Worm (Caenorhabditis elegans) whole organism, mixed stage, embryonic: ENCODE results near the gene phat-6.

Experiments used
- M03D4.4 ChIP-seq: sonication (generic microtip); optimal IDR thresholded peaks from 2 replicates; lab custom pipeline; 2017; ENCODE audit warnings: mild to moderate bottlenecking, missing genetic modification characterization, missing compliant biosample characterization
- bed-3 ChIP-seq: fragments of 200-800 bp; sonication (Bioruptor generic); optimal IDR thresholded peaks from 3 replicates; lab custom pipeline; 2018; ENCODE audit warnings: mild to moderate bottlenecking, missing genetic modification characterization, moderate library complexity, missing compliant biosample characterization
- ceh-39 ChIP-seq: fragments of 150-350 bp; optimal IDR thresholded peaks from 2 replicates; lab custom pipeline; 2014; ENCODE audit warnings: missing biosample characterization, missing genetic modification characterization
- ceh-43 ChIP-seq: fragments of 200-800 bp; sonication (Bioruptor generic); optimal IDR thresholded peaks from 2 replicates; lab custom pipeline; 2018; ENCODE audit warnings: mild to moderate bottlenecking, missing genetic modification characterization, moderate library complexity, missing compliant biosample characterization
- ceh-83 ChIP-seq: fragments of 200-800 bp; sonication (Bioruptor generic); optimal IDR thresholded peaks from 2 replicates; lab custom pipeline; 2018; ENCODE audit warnings: mild to moderate bottlenecking, missing genetic modification characterization, missing compliant biosample characterization
- ces-1 ChIP-seq: fragments of 150-350 bp; optimal IDR thresholded peaks from 2 replicates; lab custom pipeline; 2014; ENCODE audit warnings: missing biosample characterization, missing genetic modification reagents, missing genetic modification characterization
- cnd-1 ChIP-seq: fragments of 200-800 bp; sonication (Bioruptor generic); optimal IDR thresholded peaks from 2 replicates; lab custom pipeline; 2018; ENCODE audit warnings: mild to moderate bottlenecking, missing genetic modification characterization, missing compliant biosample characterization
- drap-1 ChIP-seq: fragments of 200-800 bp; sonication (Bioruptor generic); optimal IDR thresholded peaks from 3 replicates; lab custom pipeline; 2018; ENCODE audit warnings: mild to moderate bottlenecking, missing genetic modification characterization, missing compliant biosample characterization
- elt-1 ChIP-seq: sonication (generic microtip); optimal IDR thresholded peaks from 2 replicates; lab custom pipeline; 2017; ENCODE audit warnings: missing genetic modification characterization, mild to moderate bottlenecking, missing compliant biosample characterization, antibody characterized with exemption, moderate library complexity, borderline replicate concordance; ENCODE audit not compliant: insufficient read depth
- elt-3 ChIP-seq: fragments of 150-350 bp; optimal IDR thresholded peaks from 2 replicates; lab custom pipeline; 2014; ENCODE audit warnings: missing biosample characterization, missing genetic modification characterization
- flh-1 ChIP-seq: fragments of 200-800 bp; sonication (Bioruptor generic); optimal IDR thresholded peaks from 2 replicates; lab custom pipeline; 2018; ENCODE audit warnings: mild to moderate bottlenecking, missing genetic modification characterization, moderate library complexity, missing compliant biosample characterization
- ham-2 ChIP-seq: fragments of 200-800 bp; sonication (Bioruptor generic); optimal IDR thresholded peaks from 2 replicates; lab custom pipeline; 2018; ENCODE audit warnings: mild to moderate bottlenecking, missing genetic modification characterization, missing compliant biosample characterization
- hlh-1 ChIP-seq: fragments of 150-350 bp; optimal IDR thresholded peaks from 2 replicates; lab custom pipeline; 2014; ENCODE audit warnings: missing biosample characterization, missing genetic modification reagents, missing genetic modification characterization
- lin-13 ChIP-seq: fragments of 150-350 bp; optimal IDR thresholded peaks from 2 replicates; lab custom pipeline; 2014; ENCODE audit warnings: missing biosample characterization, missing genetic modification characterization
- lin-32 ChIP-seq: fragments of 200-800 bp; sonication (Bioruptor generic); optimal IDR thresholded peaks from 2 replicates; lab custom pipeline; 2018; ENCODE audit warnings: mild to moderate bottlenecking, missing genetic modification characterization, missing compliant biosample characterization
- lsy-2 ChIP-seq: fragments of 150-350 bp; optimal IDR thresholded peaks from 2 replicates; lab custom pipeline; 2014; ENCODE audit warnings: missing biosample characterization, missing genetic modification characterization
- mab-5 ChIP-seq: fragments of 150-350 bp; optimal IDR thresholded peaks from 2 replicates; lab custom pipeline; 2014; ENCODE audit warnings: missing biosample characterization, missing genetic modification characterization
- mep-1 ChIP-seq: fragments of 150-350 bp; optimal IDR thresholded peaks from 2 replicates; lab custom pipeline; 2017; ENCODE audit warnings: missing biosample characterization, missing genetic modification reagents, missing genetic modification characterization, inconsistent platforms
- mls-2 ChIP-seq: sonication (generic microtip); optimal IDR thresholded peaks from 2 replicates; lab custom pipeline; 2016; ENCODE audit warnings: mild to moderate bottlenecking, missing genetic modification characterization, moderate library complexity, missing compliant biosample characterization
- nhr-12 ChIP-seq: fragments of 150-350 bp; optimal IDR thresholded peaks from 2 replicates; lab custom pipeline; 2014; ENCODE audit warnings: missing biosample characterization, missing genetic modification characterization
- nhr-237 ChIP-seq: fragments of 150-350 bp; optimal IDR thresholded peaks from 2 replicates; lab custom pipeline; 2014; ENCODE audit warnings: missing biosample characterization, missing genetic modification characterization
- nhr-28 ChIP-seq: fragments of 150-350 bp; optimal IDR thresholded peaks from 2 replicates; lab custom pipeline; 2014; ENCODE audit warnings: missing biosample characterization, missing genetic modification characterization
- nhr-76 ChIP-seq: sonication (generic microtip); optimal IDR thresholded peaks from 2 replicates; lab custom pipeline; 2017; ENCODE audit warnings: missing biosample characterization, missing genetic modification characterization
- pha-4 ChIP-seq: fragments of 150-350 bp; optimal IDR thresholded peaks from 2 replicates; lab custom pipeline; 2018; ENCODE audit warnings: missing biosample characterization, missing genetic modification reagents, missing genetic modification characterization
- sem-2 ChIP-seq: fragments of 200-800 bp; sonication (Bioruptor generic); optimal IDR thresholded peaks from 2 replicates; lab custom pipeline; 2018; ENCODE audit warnings: mild to moderate bottlenecking, missing genetic modification characterization, missing compliant biosample characterization
- snpc-4 ChIP-seq: fragments of 150-350 bp; optimal IDR thresholded peaks from 2 replicates; lab custom pipeline; 2014; ENCODE audit warnings: missing biosample characterization, missing genetic modification characterization
- sptf-1 ChIP-seq: sonication (generic microtip); optimal IDR thresholded peaks from 2 replicates; lab custom pipeline; 2017; ENCODE audit warnings: mild to moderate bottlenecking, missing genetic modification characterization, moderate library complexity, missing compliant biosample characterization
- tbx-8 ChIP-seq: fragments of 200-800 bp; sonication (Bioruptor generic); optimal IDR thresholded peaks from 2 replicates; lab custom pipeline; 2018; ENCODE audit warnings: mild to moderate bottlenecking, missing genetic modification characterization, moderate library complexity, missing compliant biosample characterization
- unc-120 ChIP-seq: sonication (generic microtip); optimal IDR thresholded peaks from 2 replicates; lab custom pipeline; 2017; ENCODE audit warnings: missing genetic modification characterization, missing compliant biosample characterization; ENCODE audit not compliant: poor library complexity, severe bottlenecking
- unc-62 ChIP-seq: fragments of 150-350 bp; optimal IDR thresholded peaks from 2 replicates; lab custom pipeline; 2014; ENCODE audit warnings: missing biosample characterization, missing genetic modification reagents, missing genetic modification characterization
- zip-8 ChIP-seq: fragments of 150-350 bp; optimal IDR thresholded peaks from 2 replicates; lab custom pipeline; 2014; ENCODE audit warnings: missing biosample characterization, missing genetic modification characterization
- ztf-11 ChIP-seq: fragments of 150-350 bp; optimal IDR thresholded peaks from 2 replicates; lab custom pipeline; 2014; ENCODE audit warnings: missing biosample characterization, missing genetic modification characterization

The phat-6 gene

ce11 chrX:15194283-15194682 is at the start of gene phat-6:
phat-6 (minus strand) TSS chrX:15194383.
- no peak for TF ChIP-seq mab-5 (tag; lab: Kevin White, UChicago)
- no peak for TF ChIP-seq nhr-237
- TF ChIP-seq mls-2 (tag; lab: Kevin White, UChicago) = no peak
- no peak for TF ChIP-seq unc-120 (tag; lab: Kevin White, UChicago)
- no peak for TF ChIP-seq lin-13 (tag; lab: Kevin White, UChicago)
- no peak for TF ChIP-seq nhr-12
- TF ChIP-seq ham-2 (GFP tag; lab: Kevin White, UChicago) = no peak
- no peak for TF ChIP-seq zip-8 (tag; lab: Kevin White, UChicago)
- no peak for TF ChIP-seq sptf-1 (tag; lab: Kevin White, UChicago)
- no peak for TF ChIP-seq ceh-39 (tag; lab: Kevin White, UChicago)
- TF ChIP-seq ceh-43 = no peak
- no peak for TF ChIP-seq lsy-2 (tag; lab: Kevin White, UChicago)
- TF ChIP-seq snpc-4 (tag; lab: Kevin White, UChicago) = no peak
- no peak for TF ChIP-seq ceh-83 (GFP tag; lab: Kevin White, UChicago)
- no peak for TF ChIP-seq M03D4.4 (tag; lab: Kevin White, UChicago)

- no peak for TF ChIP-seq elt-3 (tag; lab: Kevin White, UChicago)
- no peak for TF ChIP-seq zip-8 (tag; lab: Kevin White, UChicago)
- TF ChIP-seq mep-1 (tag; lab: Kevin White, UChicago) = no peak
- TF ChIP-seq sptf-1 (tag; lab: Kevin White, UChicago) = no peak
- TF ChIP-seq hlh-1 (tag; lab: Kevin White, UChicago) = no peak
- TF ChIP-seq nhr-12 = no peak
Measured at ce11 chrX:15242726-15243125, 48.5 kb upstream of the phat-6 start.

DNA sequence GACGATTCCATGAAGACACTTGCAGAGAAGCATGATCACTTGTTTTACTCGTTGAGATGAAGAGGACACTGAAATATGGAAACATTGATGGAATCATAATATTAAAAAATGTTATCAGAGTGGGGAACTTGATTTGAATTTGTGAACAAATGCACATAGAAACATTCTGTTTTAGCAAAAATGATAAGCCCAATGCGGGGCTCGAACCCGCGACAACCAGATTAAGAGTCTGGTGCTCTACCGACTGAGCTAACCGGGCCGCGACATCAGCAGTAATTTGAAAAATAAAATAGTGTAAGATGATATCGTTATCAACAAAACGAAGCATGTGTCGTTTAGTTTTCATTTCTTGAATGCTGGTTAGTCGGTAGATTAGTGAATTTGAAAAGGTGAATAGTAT is 47.0 kb upstream of the phat-6 start:
- TF ChIP-seq M03D4.4 (tag; lab: Kevin White, UChicago) = no peak
- no peak for TF ChIP-seq mep-1 (tag; lab: Kevin White, UChicago)
- TF ChIP-seq ztf-11 (tag; lab: Kevin White, UChicago) = no peak
- TF ChIP-seq sem-2 (GFP tag; lab: Kevin White, UChicago) = no peak
- TF ChIP-seq nhr-237 = no peak
- TF ChIP-seq elt-1 (tag; lab: Kevin White, UChicago) = no peak
- no peak for TF ChIP-seq snpc-4 (tag; lab: Kevin White, UChicago)
- TF ChIP-seq ces-1 (GFP tag; lab: Kevin White, UChicago) = no peak
- TF ChIP-seq pha-4 (tag; lab: Kevin White, UChicago) = no peak
- no peak for TF ChIP-seq nhr-28 (tag; lab: Kevin White, UChicago)
- no peak for TF ChIP-seq ceh-39 (tag; lab: Kevin White, UChicago)
- no peak for TF ChIP-seq mab-5 (tag; lab: Kevin White, UChicago)
- TF ChIP-seq ceh-83 (GFP tag; lab: Kevin White, UChicago) = no peak

DNA sequence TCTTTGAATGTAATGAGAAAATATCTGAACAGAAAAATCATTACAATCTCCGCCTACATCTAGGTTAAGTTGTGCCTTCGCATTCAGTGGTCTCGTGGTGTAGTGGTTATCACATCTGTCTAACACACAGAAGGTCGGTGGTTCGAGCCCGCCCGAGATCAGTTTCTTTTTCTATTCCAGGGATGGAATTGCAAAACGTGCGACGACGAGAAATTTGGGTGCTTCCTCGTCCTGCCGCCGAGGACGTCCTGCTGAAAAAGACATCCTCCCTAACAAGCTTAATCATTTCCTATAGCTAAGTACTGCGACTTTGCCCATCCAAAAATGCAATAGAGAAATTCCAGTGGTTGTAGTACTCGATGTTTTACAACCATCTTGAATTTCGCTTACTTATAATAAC is 41.9 kb upstream of the phat-6 start:
- TF ChIP-seq lin-32 (GFP tag; lab: Kevin White, UChicago) = no peak
- TF ChIP-seq ces-1 (GFP tag; lab: Kevin White, UChicago) = no peak
- no peak for TF ChIP-seq ceh-39 (tag; lab: Kevin White, UChicago)
- TF ChIP-seq unc-120 (tag; lab: Kevin White, UChicago) = peak; percentile 26
- TF ChIP-seq drap-1 (GFP tag; lab: Kevin White, UChicago) = peak; percentile 21
- TF ChIP-seq zip-8 (tag; lab: Kevin White, UChicago) = no peak
- TF ChIP-seq ham-2 (GFP tag; lab: Kevin White, UChicago) = no peak
- TF ChIP-seq mep-1 (tag; lab: Kevin White, UChicago) = no peak
- no peak for TF ChIP-seq tbx-8 (GFP tag; lab: Kevin White, UChicago)
- TF ChIP-seq unc-62 (GFP tag; lab: Kevin White, UChicago) = no peak
- TF ChIP-seq elt-3 (tag; lab: Kevin White, UChicago) = no peak
- no peak for TF ChIP-seq elt-1 (tag; lab: Kevin White, UChicago)
- TF ChIP-seq nhr-28 (tag; lab: Kevin White, UChicago) = no peak
- peak; percentile 30 for TF ChIP-seq ceh-83 (GFP tag; lab: Kevin White, UChicago)
- TF ChIP-seq, all 35 proteins: peak for 3

DNA sequence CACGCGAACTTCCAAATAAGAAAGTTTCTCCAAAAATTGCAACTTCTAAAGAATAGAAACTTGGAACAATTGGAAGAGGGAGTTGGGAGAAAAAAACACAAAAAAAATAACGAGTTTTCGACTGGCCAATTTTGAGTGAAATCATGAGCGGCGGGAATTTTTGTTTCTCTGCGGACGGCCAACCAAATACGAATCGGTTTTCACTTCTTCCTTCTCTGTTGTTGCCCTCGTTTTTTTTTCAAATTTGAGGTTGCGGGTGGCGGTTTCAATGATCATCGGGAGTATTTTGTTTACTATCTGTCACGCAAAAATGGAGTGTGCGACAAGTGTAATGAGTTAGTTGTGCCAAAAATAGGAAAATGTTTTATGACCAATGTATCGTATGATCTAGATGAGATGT is 39.5 kb upstream of the phat-6 start:
- TF ChIP-seq sem-2 (GFP tag; lab: Kevin White, UChicago) (no peak), drap-1 (GFP tag; lab: Kevin White, UChicago) (no peak), snpc-4 (tag; lab: Kevin White, UChicago) (no peak), elt-3 (tag; lab: Kevin White, UChicago) (no peak), mab-5 (tag; lab: Kevin White, UChicago) (no peak), ceh-83 (GFP tag; lab: Kevin White, UChicago) (no peak), unc-62 (GFP tag; lab: Kevin White, UChicago) (no peak), cnd-1 (tag; lab: Kevin White, UChicago) (no peak), bed-3 (GFP tag; lab: Kevin White, UChicago) (no peak), mls-2 (tag; lab: Kevin White, UChicago) (no peak), M03D4.4 (tag; lab: Kevin White, UChicago) (no peak), ham-2 (GFP tag; lab: Kevin White, UChicago) (no peak), unc-120 (tag; lab: Kevin White, UChicago) (no peak), nhr-12 (no peak), nhr-28 (tag; lab: Kevin White, UChicago) (no peak), mep-1 (tag; lab: Kevin White, UChicago) (no peak), tbx-8 (GFP tag; lab: Kevin White, UChicago) (no peak), flh-1 (no peak), nhr-76 (no peak)
- TF ChIP-seq, all 35 proteins: peak for 0
